Fruit fly (Drosophila melanogaster) whole organism, embryonic: ENCODE results near the gene CG34408.

ENCODE experiments used
- CG1024 ChIP-seq: fragments of 200-800 bp; sonication (Bioruptor generic); IDR thresholded peaks from 2 replicates; pipeline ENCODE4 v1.3.6; 2022; ENCODE audit warnings: missing biosample characterization, missing genetic modification characterization
- CG10274 ChIP-seq: fragments of 200-800 bp; sonication (Bioruptor generic); optimal IDR thresholded peaks from 3 replicates; lab custom pipeline; 2017; ENCODE audit warnings: missing biosample characterization, mild to moderate bottlenecking, missing genetic modification characterization
- CG10979 ChIP-seq: fragments of 200-800 bp; sonication (Bioruptor generic); optimal IDR thresholded peaks from 2 replicates; lab custom pipeline; 2018; ENCODE audit warnings: missing biosample characterization, mild to moderate bottlenecking, missing genetic modification characterization, moderate library complexity
- CG11093 ChIP-seq: fragments of 200-800 bp; sonication (Bioruptor generic); IDR thresholded peaks from 3 replicates; pipeline ENCODE4 v1.3.6; 2022; ENCODE audit warnings: missing biosample characterization, missing genetic modification characterization
- CG11504 ChIP-seq: fragments of 200-800 bp; sonication (Bioruptor generic); optimal IDR thresholded peaks from 3 replicates; lab custom pipeline; 2019; ENCODE audit warnings: missing biosample characterization, mild to moderate bottlenecking, missing genetic modification characterization, moderate library complexity
- CG11695 ChIP-seq: fragments of 200-800 bp; sonication (Bioruptor generic); IDR thresholded peaks from 3 replicates; pipeline ENCODE4 v1.3.6; 2022; ENCODE audit warnings: missing biosample characterization, missing genetic modification characterization
- CG11696 ChIP-seq: fragments of 200-800 bp; sonication (Bioruptor generic); IDR thresholded peaks from 2 replicates; pipeline ENCODE4 v1.3.6; 2022; ENCODE audit warnings: missing biosample characterization, missing genetic modification characterization
- CG12219 ChIP-seq: fragments of 200-800 bp; sonication (Bioruptor generic); optimal IDR thresholded peaks from 3 replicates; lab custom pipeline; 2018; ENCODE audit warnings: missing biosample characterization, mild to moderate bottlenecking, missing genetic modification characterization
- CG12659 ChIP-seq: fragments of 200-800 bp; sonication (Bioruptor generic); optimal IDR thresholded peaks from 3 replicates; lab custom pipeline; 2017; ENCODE audit warnings: mild to moderate bottlenecking, missing biosample characterization, missing genetic modification reagents, missing genetic modification characterization
- CG14441 ChIP-seq: fragments of 200-800 bp; sonication (Bioruptor generic); IDR thresholded peaks from 2 replicates; pipeline ENCODE4 v1.3.6; 2022; ENCODE audit warnings: missing biosample characterization, missing genetic modification characterization
- CG17186 ChIP-seq: fragments of 200-800 bp; sonication (Bioruptor generic); optimal IDR thresholded peaks from 3 replicates; lab custom pipeline; 2017; ENCODE audit warnings: missing biosample characterization, missing genetic modification reagents, missing genetic modification characterization
- CG1832 ChIP-seq: fragments of 200-800 bp; sonication (Bioruptor generic); optimal IDR thresholded peaks from 2 replicates; lab custom pipeline; 2017; ENCODE audit warnings: missing biosample characterization, mild to moderate bottlenecking, missing genetic modification characterization, inconsistent platforms
- CG2678 ChIP-seq: fragments of 200-800 bp; sonication (Bioruptor generic); optimal IDR thresholded peaks from 3 replicates; lab custom pipeline; 2019; ENCODE audit warnings: missing biosample characterization, mild to moderate bottlenecking, missing genetic modification characterization, moderate library complexity
- CG31441 ChIP-seq: fragments of 200-800 bp; sonication (Bioruptor generic); IDR thresholded peaks from 2 replicates; pipeline ENCODE4 v1.3.6; 2022; ENCODE audit warnings: missing biosample characterization, missing genetic modification characterization
- CG34422 ChIP-seq: fragments of 200-800 bp; sonication (Bioruptor generic); IDR thresholded peaks from 3 replicates; pipeline ENCODE4 v1.3.6; 2022; ENCODE audit warnings: missing biosample characterization, missing genetic modification characterization
- CG42726 ChIP-seq: fragments of 200-800 bp; sonication (Bioruptor generic); IDR thresholded peaks from 2 replicates; pipeline ENCODE4 v1.3.6; 2022; ENCODE audit warnings: missing biosample characterization, missing genetic modification characterization; ENCODE audit not compliant: partially characterized antibody
- CG4282 ChIP-seq: fragments of 200-800 bp; sonication (Bioruptor generic); optimal IDR thresholded peaks from 2 replicates; lab custom pipeline; 2016; ENCODE audit warnings: missing biosample characterization, missing genetic modification characterization
- CG4360 ChIP-seq: fragments of 200-800 bp; sonication (Bioruptor generic); IDR thresholded peaks from 2 replicates; pipeline ENCODE4 v1.3.6; 2022; ENCODE audit warnings: missing biosample characterization, missing genetic modification characterization
- CG8924 ChIP-seq: fragments of 200-800 bp; optimal IDR thresholded peaks from 3 replicates; lab custom pipeline; 2019; ENCODE audit warnings: missing biosample characterization, mild to moderate bottlenecking, missing genetic modification characterization, moderate library complexity
- Dbx ChIP-seq: fragments of 200-800 bp; sonication (Bioruptor generic); IDR thresholded peaks from 3 replicates; pipeline ENCODE4 v1.3.6; 2022; ENCODE audit warnings: missing biosample characterization, missing genetic modification characterization
- Fer2 ChIP-seq: fragments of 200-800 bp; sonication (Bioruptor generic); optimal IDR thresholded peaks from 2 replicates; lab custom pipeline; 2018; ENCODE audit warnings: missing biosample characterization, mild to moderate bottlenecking, missing genetic modification characterization, moderate library complexity
- Hmx ChIP-seq: fragments of 200-800 bp; sonication (Bioruptor generic); optimal IDR thresholded peaks from 2 replicates; lab custom pipeline; 2016; ENCODE audit warnings: missing biosample characterization, missing genetic modification characterization
- MESR4 ChIP-seq: fragments of 200-800 bp; sonication (Bioruptor generic); optimal IDR thresholded peaks from 2 replicates; lab custom pipeline; 2018; ENCODE audit warnings: missing biosample characterization, mild to moderate bottlenecking, missing genetic modification characterization, moderate library complexity
- Mrtf ChIP-seq: fragments of 200-800 bp; sonication (Bioruptor generic); IDR thresholded peaks from 3 replicates; pipeline ENCODE4 v1.3.6; 2022; ENCODE audit warnings: missing biosample characterization, missing genetic modification characterization
- Sry-δ ChIP-seq: fragments of 200-800 bp; sonication (Bioruptor generic); optimal IDR thresholded peaks from 2 replicates; lab custom pipeline; 2016; ENCODE audit warnings: missing biosample characterization, missing genetic modification characterization
- Tbp ChIP-seq: fragments of >200 bp; optimal IDR thresholded peaks from 2 replicates; lab custom pipeline; 2018; ENCODE audit warnings: missing biosample characterization, missing genetic modification characterization
- Usf ChIP-seq: fragments of 200-800 bp; sonication (Bioruptor generic); optimal IDR thresholded peaks from 2 replicates; lab custom pipeline; 2017; ENCODE audit warnings: missing genotype, missing biosample characterization, missing genetic modification characterization
- ap ChIP-seq: fragments of 200-800 bp; sonication (Bioruptor generic); IDR thresholded peaks from 2 replicates; pipeline ENCODE4 v1.3.6; 2022; ENCODE audit warnings: missing biosample characterization, missing genetic modification characterization
- ci ChIP-seq: fragments of 200-800 bp; sonication (Bioruptor generic); IDR thresholded peaks from 3 replicates; pipeline ENCODE4 v1.3.6; 2022; ENCODE audit warnings: missing biosample characterization, missing genetic modification characterization
- dimm ChIP-seq: fragments of 200-800 bp; sonication (Bioruptor generic); IDR thresholded peaks from 2 replicates; pipeline ENCODE4 v1.3.6; 2022; ENCODE audit warnings: missing biosample characterization, missing genetic modification characterization
- ems ChIP-seq: fragments of 200-800 bp; sonication (Bioruptor generic); optimal IDR thresholded peaks from 3 replicates; lab custom pipeline; 2016; ENCODE audit warnings: missing biosample characterization, missing genetic modification characterization
- fu2 ChIP-seq: fragments of 200-800 bp; sonication (Bioruptor generic); optimal IDR thresholded peaks from 2 replicates; lab custom pipeline; 2016; ENCODE audit warnings: missing biosample characterization, missing genetic modification characterization
- gcm2 ChIP-seq: fragments of 200-800 bp; sonication (Bioruptor generic); optimal IDR thresholded peaks from 2 replicates; lab custom pipeline; 2016; ENCODE audit warnings: missing biosample characterization, missing genetic modification characterization
- h ChIP-seq: fragments of >200 bp; optimal IDR thresholded peaks from 2 replicates; lab custom pipeline; 2017
- ham ChIP-seq: fragments of 200-800 bp; sonication (Bioruptor generic); IDR thresholded peaks from 2 replicates; pipeline ENCODE4 v1.3.6; 2022; ENCODE audit warnings: missing biosample characterization, missing genetic modification characterization
- ind ChIP-seq: fragments of 200-800 bp; sonication (Bioruptor generic); optimal IDR thresholded peaks from 3 replicates; lab custom pipeline; 2016; ENCODE audit warnings: missing biosample characterization, missing genetic modification characterization
- insv ChIP-seq, 2 experiments: fragments of 200-800 bp; sonication (Bioruptor generic); optimal IDR thresholded peaks; 3 replicates each; lab custom pipeline; 2016 to 2018; ENCODE audit warnings: missing biosample characterization in 2 of 2, missing genetic modification characterization in 2 of 2
- ken ChIP-seq: fragments of 200-800 bp; sonication (Bioruptor generic); IDR thresholded peaks from 3 replicates; pipeline ENCODE4 v1.3.6; 2022; ENCODE audit warnings: missing biosample characterization, missing genetic modification characterization
- kni ChIP-seq: fragments of 200-800 bp; sonication (Bioruptor generic); optimal IDR thresholded peaks from 3 replicates; lab custom pipeline; 2017; ENCODE audit warnings: mild to moderate bottlenecking, missing biosample characterization, missing genetic modification reagents, missing genetic modification characterization
- lbe ChIP-seq: fragments of 200-800 bp; sonication (Bioruptor generic); optimal IDR thresholded peaks from 2 replicates; lab custom pipeline; 2016; ENCODE audit warnings: missing biosample characterization, mild to moderate bottlenecking, missing genetic modification characterization
- onecut ChIP-seq: fragments of 200-800 bp; sonication (Bioruptor generic); IDR thresholded peaks from 2 replicates; pipeline ENCODE4 v1.3.6; 2022; ENCODE audit warnings: missing biosample characterization, missing genetic modification characterization
- sc ChIP-seq, 3 experiments: fragments of >200 bp in 2 of 3; fragments of 200-800 bp in 1 of 3; sonication (Bioruptor generic) in 1 of 3; optimal IDR thresholded peaks; 2 replicates in 2 of 3; 3 replicates in 1 of 3; lab custom pipeline; 2017; ENCODE audit warnings: mild to moderate bottlenecking in 1 of 3, missing biosample characterization in 1 of 3, missing genetic modification characterization in 1 of 3, missing genetic modification reagents in 1 of 3
- sens-2 ChIP-seq: fragments of 200-800 bp; sonication (Bioruptor generic); IDR thresholded peaks from 2 replicates; pipeline ENCODE4 v1.3.6; 2022; ENCODE audit warnings: missing biosample characterization, missing genetic modification characterization
- sim ChIP-seq: fragments of 200-800 bp; sonication (Bioruptor generic); IDR thresholded peaks from 2 replicates; pipeline ENCODE4 v1.3.6; 2022; ENCODE audit warnings: missing biosample characterization, missing genetic modification characterization
- tna ChIP-seq: fragments of 200-800 bp; sonication (Bioruptor generic); IDR thresholded peaks from 2 replicates; pipeline ENCODE4 v1.3.6; 2022; ENCODE audit warnings: missing biosample characterization, missing genetic modification characterization; ENCODE audit not compliant: partially characterized antibody
- unpg ChIP-seq: fragments of 200-800 bp; sonication (Bioruptor generic); optimal IDR thresholded peaks from 3 replicates; lab custom pipeline; 2018; ENCODE audit warnings: missing biosample characterization, mild to moderate bottlenecking, missing genetic modification characterization, moderate library complexity
- vfl ChIP-seq: fragments of 200-800 bp; sonication (Bioruptor generic); optimal IDR thresholded peaks from 2 replicates; lab custom pipeline; 2016; ENCODE audit warnings: missing biosample characterization, missing genetic modification characterization
- wek ChIP-seq: fragments of 200-800 bp; sonication (Bioruptor generic); optimal IDR thresholded peaks from 3 replicates; lab custom pipeline; 2018; ENCODE audit warnings: missing biosample characterization, mild to moderate bottlenecking, missing genetic modification characterization, moderate library complexity
- zf30C ChIP-seq: fragments of 200-800 bp; sonication (Bioruptor generic); optimal IDR thresholded peaks from 3 replicates; lab custom pipeline; 2018; ENCODE audit warnings: missing biosample characterization, mild to moderate bottlenecking, missing genetic modification characterization
- zfh2 ChIP-seq: fragments of 200-800 bp; sonication (Bioruptor generic); optimal IDR thresholded peaks from 2 replicates; lab custom pipeline; 2016; ENCODE audit warnings: missing biosample characterization, missing genetic modification characterization

Gene CG34408

dm6 chrX:10211128-10211914 lies 8.6 kb upstream of the CG34408 start (continued):
- TF ChIP-seq fu2 (GFP tag; lab: Kevin White, UChicago) (peak; percentile 15), sim (GFP tag; lab: Robert Waterston, UW) (no peak), CG1024 (no peak), CG12659 (GFP tag; lab: Kevin White, UChicago) (peak; percentile 41), ham (GFP tag; lab: Robert Waterston, UW) (no peak), MESR4 (no peak), dimm (GFP tag; lab: Robert Waterston, UW) (no peak), zfh2 (GFP tag; lab: Kevin White, UChicago) (peak; percentile 45), unpg (GFP tag; lab: Kevin White, UChicago) (peak; percentile 61), Fer2 (tag; lab: Kevin White, UChicago) (no peak), Mrtf (no peak), CG31441 (peak; percentile 66), CG17186 (GFP tag; lab: Kevin White, UChicago) (no peak), CG10274 (GFP tag; lab: Kevin White, UChicago) (peak; percentile 65), sens-2 (no peak), zf30C (GFP tag; lab: Kevin White, UChicago) (no peak), Hmx (peak; percentile 19), Dbx (GFP tag; lab: Robert Waterston, UW) (peak; percentile 70; the same call in 2 of the 3 replicates), ken (GFP tag; lab: Robert Waterston, UW) (no peak), CG11504 (peak; percentile 80), ci (GFP tag; lab: Robert Waterston, UW) (no peak), onecut (GFP tag; lab: Robert Waterston, UW) (no peak), wek (GFP tag; lab: Kevin White, UChicago) (no peak), CG4360 (GFP tag; lab: Robert Waterston, UW) (peak; percentile 72), ap (GFP tag; lab: Robert Waterston, UW) (no peak), CG11093 (GFP tag; lab: Robert Waterston, UW) (no peak), CG10979 (tag; lab: Kevin White, UChicago) (peak; percentile 64), insv (GFP tag; optimal IDR thresholded peaks at IDR 0.05; lab: Kevin White, UChicago) (no peak), lbe (GFP tag; lab: Kevin White, UChicago) (peak; percentile 53), Usf (peak; percentile 9), CG34422 (no peak), ind (peak; percentile 57), CG11696 (GFP tag; lab: Robert Waterston, UW) (no peak), kni (GFP tag; lab: Kevin White, UChicago) (no peak), ems (GFP tag; lab: Kevin White, UChicago) (peak; percentile 25), gcm2 (GFP tag; lab: Kevin White, UChicago) (no peak), CG2678 (tag; lab: Kevin White, UChicago) (peak; percentile 80), CG4282 (GFP tag; lab: Kevin White, UChicago) (no peak), h (no peak), sc (optimal IDR thresholded peaks at IDR 0.05; lab: Kevin White, UChicago) (no peak), sc (GFP tag; optimal IDR thresholded peaks at IDR 0.05; lab: Kevin White, UChicago) (no peak), CG8924 (tag; lab: Kevin White, UChicago) (peak; percentile 61), Sry-δ (GFP tag; lab: Kevin White, UChicago) (no peak), vfl (GFP tag; lab: Kevin White, UChicago) (no peak), tna (GFP tag; lab: Robert Waterston, UW) (no peak), CG14441 (GFP tag; lab: Robert Waterston, UW) (no peak), CG42726 (GFP tag; lab: Robert Waterston, UW) (no peak), CG12219 (GFP tag; lab: Kevin White, UChicago) (peak; percentile 24), CG1832 (GFP tag; lab: Kevin White, UChicago) (no peak), CG11695 (GFP tag; lab: Robert Waterston, UW) (0 out of 3 replicates have a peak, but pooled peaks have one; percentile 23), Tbp (GFP tag; lab: Kevin White, UChicago) (no peak)
